Worm (Caenorhabditis elegans) whole organism, L4 larva: Measurements from ENCODE around the gene pbs-6.

Experiments used
- D1046.2 ChIP-seq: fragments of 200-800 bp; sonication (Bioruptor generic); IDR thresholded peaks from 2 replicates; pipeline ENCODE4 v1.3.6; 2022; ENCODE audit warnings: missing genetic modification characterization, missing compliant biosample characterization
- F10B5.3 ChIP-seq: sonication (generic microtip); optimal IDR thresholded peaks from 2 replicates; lab custom pipeline; 2016; ENCODE audit warnings: mild to moderate bottlenecking, missing genetic modification characterization, missing compliant biosample characterization
- R02D3.7 ChIP-seq: fragments of 150-350 bp; sonication (generic microtip); optimal IDR thresholded peaks from 3 replicates; lab custom pipeline; 2014; ENCODE audit warnings: missing biosample characterization, missing genetic modification characterization
- T20F7.1 ChIP-seq: fragments of 200-800 bp; sonication (Bioruptor generic); optimal IDR thresholded peaks from 2 replicates; lab custom pipeline; 2018; ENCODE audit warnings: mild to moderate bottlenecking, missing genetic modification characterization, missing compliant biosample characterization
- ZK337.2 ChIP-seq: fragments of 200-800 bp; sonication (Bioruptor generic); IDR thresholded peaks from 2 replicates; pipeline ENCODE4 v1.3.6; 2022; ENCODE audit warnings: missing genetic modification reagents, missing genetic modification characterization, missing compliant biosample characterization
- aly-2 ChIP-seq: sonication (generic microtip); optimal IDR thresholded peaks from 2 replicates; lab custom pipeline; 2018; ENCODE audit warnings: missing biosample characterization, missing genetic modification characterization
- ctbp-1 ChIP-seq: fragments of 200-800 bp; sonication (Bioruptor generic); IDR thresholded peaks from 2 replicates; pipeline ENCODE4 v1.3.6; 2022; ENCODE audit warnings: missing genetic modification reagents, missing genetic modification characterization, missing compliant biosample characterization
- daf-16 ChIP-seq, 3 experiments: sonication (generic microtip); optimal IDR thresholded peaks; 2 replicates each; lab custom pipeline; 2016 to 2017; ENCODE audit warnings: missing genetic modification characterization in 3 of 3, missing genetic modification reagents in 3 of 3, mild to moderate bottlenecking in 2 of 3, missing compliant biosample characterization in 2 of 3, missing biosample characterization in 1 of 3, moderate library complexity in 1 of 3
- daf-19 ChIP-seq: fragments of 200-800 bp; sonication (Bioruptor generic); conservative IDR thresholded peaks from 2 replicates; pipeline ENCODE4 v1.3.6; 2022; ENCODE audit warnings: missing genetic modification characterization, missing compliant biosample characterization
- duxl-1 ChIP-seq: sonication (generic microtip); optimal IDR thresholded peaks from 2 replicates; lab custom pipeline; 2016; ENCODE audit warnings: mild to moderate bottlenecking, missing genetic modification characterization, moderate library complexity, missing compliant biosample characterization; ENCODE audit not compliant: poor library complexity
- dve-1 ChIP-seq: sonication (generic microtip); optimal IDR thresholded peaks from 2 replicates; lab custom pipeline; 2017; ENCODE audit warnings: antibody characterized with exemption, mild to moderate bottlenecking, missing genetic modification characterization, missing compliant biosample characterization; ENCODE audit not compliant: insufficient read depth
- egl-43 ChIP-seq: fragments of 200-800 bp; sonication (Bioruptor generic); IDR thresholded peaks from 2 replicates; pipeline ENCODE4 v1.3.6; 2022; ENCODE audit warnings: missing genetic modification reagents, missing genetic modification characterization, missing compliant biosample characterization
- hlh-11 ChIP-seq: fragments of 200-800 bp; sonication (Bioruptor generic); optimal IDR thresholded peaks from 2 replicates; lab custom pipeline; 2018; ENCODE audit warnings: mild to moderate bottlenecking, missing genetic modification characterization, missing compliant biosample characterization
- hlh-30 ChIP-seq: sonication (generic microtip); optimal IDR thresholded peaks from 2 replicates; lab custom pipeline; 2017; ENCODE audit warnings: antibody characterized with exemption, mild to moderate bottlenecking, missing genetic modification characterization, missing compliant biosample characterization; ENCODE audit not compliant: insufficient read depth
- jun-1 ChIP-seq: fragments of 150-350 bp; optimal IDR thresholded peaks from 2 replicates; lab custom pipeline; 2014; ENCODE audit warnings: missing biosample characterization, missing genetic modification reagents, missing genetic modification characterization
- lim-7 ChIP-seq: fragments of 200-800 bp; sonication (Bioruptor generic); IDR thresholded peaks from 2 replicates; pipeline ENCODE4 v1.3.6; 2022; ENCODE audit warnings: missing genetic modification characterization, missing compliant biosample characterization
- lin-15B ChIP-seq: fragments of 150-350 bp; sonication (generic microtip); optimal IDR thresholded peaks from 3 replicates; lab custom pipeline; 2014; ENCODE audit warnings: missing biosample characterization, missing genetic modification characterization
- mdl-1 ChIP-seq, 2 experiments: fragments of 150-350 bp in 1 of 2; sonication (generic microtip) in 1 of 2; optimal IDR thresholded peaks; 2 replicates each; lab custom pipeline; 2014 to 2017; ENCODE audit warnings: missing biosample characterization in 2 of 2, missing genetic modification characterization in 2 of 2
- mep-1 ChIP-seq: fragments of 150-350 bp; sonication (generic microtip); optimal IDR thresholded peaks from 3 replicates; lab custom pipeline; 2014; ENCODE audit warnings: missing biosample characterization, missing genetic modification characterization
- mes-2 ChIP-seq: sonication (generic microtip); optimal IDR thresholded peaks from 2 replicates; lab custom pipeline; 2016; ENCODE audit warnings: missing genotype, mild to moderate bottlenecking, missing genetic modification characterization, missing compliant biosample characterization; ENCODE audit not compliant: poor library complexity, severe bottlenecking
- mxl-2 ChIP-seq: fragments of 200-800 bp; sonication (Bioruptor generic); conservative IDR thresholded peaks from 2 replicates; pipeline ENCODE4 v1.3.6; 2022; ENCODE audit warnings: missing genetic modification reagents, missing genetic modification characterization, missing compliant biosample characterization
- nhr-10 ChIP-seq: fragments of 150-350 bp; optimal IDR thresholded peaks from 2 replicates; lab custom pipeline; 2014; ENCODE audit warnings: missing biosample characterization, missing genetic modification characterization
- nhr-11 ChIP-seq: fragments of 150-350 bp; optimal IDR thresholded peaks from 2 replicates; lab custom pipeline; 2014; ENCODE audit warnings: missing biosample characterization, missing genetic modification characterization
- nhr-28 ChIP-seq: fragments of 150-350 bp; optimal IDR thresholded peaks from 2 replicates; lab custom pipeline; 2014; ENCODE audit warnings: missing biosample characterization, missing genetic modification characterization
- nhr-41 ChIP-seq: fragments of 200-800 bp; sonication (Bioruptor generic); IDR thresholded peaks from 2 replicates; pipeline ENCODE4 v1.3.6; 2022; ENCODE audit warnings: missing genetic modification reagents, missing genetic modification characterization, missing compliant biosample characterization
- nhr-48 ChIP-seq: sonication (generic microtip); optimal IDR thresholded peaks from 2 replicates; lab custom pipeline; 2016; ENCODE audit warnings: mild to moderate bottlenecking, missing genetic modification characterization, missing compliant biosample characterization
- nhr-6 ChIP-seq: fragments of 150-350 bp; optimal IDR thresholded peaks from 2 replicates; lab custom pipeline; 2014; ENCODE audit warnings: missing biosample characterization, missing genetic modification characterization
- pha-4 ChIP-seq, 2 experiments: fragments of 150-350 bp in 1 of 2; fragments of 200-800 bp in 1 of 2; sonication (Bioruptor generic) in 1 of 2; IDR thresholded peaks in 1 of 2; optimal IDR thresholded peaks in 1 of 2; 2 replicates each; pipeline versions ENCODE4 v1.3.6 to Lab custom; 2014 to 2022; ENCODE audit warnings: missing genetic modification characterization in 2 of 2, missing genetic modification reagents in 2 of 2, missing biosample characterization in 1 of 2, missing compliant biosample characterization in 1 of 2
- pqm-1 ChIP-seq: sonication (generic microtip); optimal IDR thresholded peaks from 2 replicates; lab custom pipeline; 2017; ENCODE audit warnings: missing biosample characterization, missing genetic modification characterization
- saeg-2 ChIP-seq: fragments of 200-800 bp; sonication (Bioruptor generic); IDR thresholded peaks from 2 replicates; pipeline ENCODE4 v1.3.6; 2022; ENCODE audit warnings: missing genetic modification reagents, missing genetic modification characterization, missing compliant biosample characterization
- skn-1 ChIP-seq: fragments of 150-350 bp; optimal IDR thresholded peaks from 2 replicates; lab custom pipeline; 2014; ENCODE audit warnings: missing biosample characterization, missing genetic modification characterization
- unc-130 ChIP-seq: sonication (generic microtip); optimal IDR thresholded peaks from 2 replicates; lab custom pipeline; 2016; ENCODE audit warnings: missing genetic modification reagents, missing genetic modification characterization, missing compliant biosample characterization
- unc-62 ChIP-seq, 3 experiments: fragments of 150-350 bp in 1 of 3; sonication (generic microtip); optimal IDR thresholded peaks in 2 of 3; peaks in 1 of 3; 1 replicate in 1 of 3; 2 replicates in 2 of 3; lab custom pipeline; 2014 to 2017; ENCODE audit warnings: missing biosample characterization in 3 of 3, missing genetic modification characterization in 3 of 3, missing genetic modification reagents in 3 of 3, missing genotype in 1 of 3
- zag-1 ChIP-seq: fragments of 150-350 bp; optimal IDR thresholded peaks from 2 replicates; lab custom pipeline; 2014; ENCODE audit warnings: missing biosample characterization, missing genetic modification characterization
- zfp-2 ChIP-seq: sonication (generic microtip); optimal IDR thresholded peaks from 2 replicates; lab custom pipeline; 2016; ENCODE audit warnings: mild to moderate bottlenecking, missing genetic modification characterization, missing compliant biosample characterization

Gene pbs-6

ce11 chrIII:8242809-8243208 is 1.1 kb downstream of the pbs-6 start, which contains the start of gene C02F5.12 (continued):
- TF ChIP-seq D1046.2 = no peak
- peak; percentile 9 for TF ChIP-seq nhr-48 (tag; lab: Kevin White, UChicago)
- no peak for TF ChIP-seq ctbp-1 (GFP tag; lab: Robert Waterston, UW)
- TF ChIP-seq F10B5.3 (tag; lab: Kevin White, UChicago) = no peak
- no peak for TF ChIP-seq lim-7
- TF ChIP-seq hlh-30 = peak; percentile 79
- peak; percentile 48 for TF ChIP-seq nhr-11 (tag; lab: Kevin White, UChicago)
- TF ChIP-seq daf-19 = no peak
- peak; percentile 53 for TF ChIP-seq mes-2 (tag; lab: Kevin White, UChicago)
- peak; percentile 51 for TF ChIP-seq dve-1
- TF ChIP-seq mep-1 = peak; percentile 63
- TF ChIP-seq nhr-28 = peak; percentile 99

ce11 chrIII:8240948-8241347 is 2.9 kb downstream of the pbs-6 start:
- TF ChIP-seq duxl-1 = no peak
- no peak for TF ChIP-seq unc-130 (GFP tag; lab: Kevin White, UChicago)
- TF ChIP-seq unc-62 (GFP tag; optimal IDR thresholded peaks at IDR 0.05 in 1 of 2; lab: Kevin White, UChicago) = peak in 1 of 2 experiments; percentile 95
- TF ChIP-seq unc-62 (tag; optimal IDR thresholded peaks at IDR 0.05; lab: Kevin White, UChicago) = no peak
- TF ChIP-seq skn-1 (tag; lab: Kevin White, UChicago) = no peak

ce11 chrIII:8240247-8240646 is 3.6 kb downstream of the pbs-6 start:
- TF ChIP-seq dve-1 (peak; percentile 1), egl-43 (GFP tag; lab: Robert Waterston, UW) (no peak), zfp-2 (tag; lab: Kevin White, UChicago) (no peak), hlh-11 (tag; lab: Kevin White, UChicago) (peak; percentile 11), ZK337.2 (GFP tag; lab: Robert Waterston, UW) (no peak), zag-1 (tag; lab: Kevin White, UChicago) (no peak), nhr-28 (peak; percentile 22), daf-16 (GFP tag; optimal IDR thresholded peaks at IDR 0.05; lab: Kevin White, UChicago) (no peak), daf-16 (tag; optimal IDR thresholded peaks at IDR 0.05; lab: Kevin White, UChicago) (peak; percentile 58), pqm-1 (tag; lab: Kevin White, UChicago) (peak; percentile 13), pha-4 (GFP tag; IDR thresholded peaks at IDR 0.05; lab: Robert Waterston, UW) (no peak), pha-4 (tag; optimal IDR thresholded peaks at IDR 0.05; lab: Kevin White, UChicago) (no peak)

ce11 chrIII:8239325-8239724 is 4.6 kb downstream of the pbs-6 start, which contains the start of gene tsp-1:
Gene tsp-1, minus strand, starts transcription at chrIII:8239423.
- no peak for TF ChIP-seq R02D3.7 (tag; lab: Kevin White, UChicago)
- peak; percentile 27 for TF ChIP-seq nhr-28
- no peak for TF ChIP-seq nhr-11 (tag; lab: Kevin White, UChicago)
- TF ChIP-seq mdl-1 (tag; optimal IDR thresholded peaks at IDR 0.05; lab: Kevin White, UChicago) = no peak
- no peak for TF ChIP-seq nhr-48 (tag; lab: Kevin White, UChicago)
- no peak for TF ChIP-seq saeg-2 (GFP tag; lab: Robert Waterston, UW)
- no peak for TF ChIP-seq lin-15B (tag; lab: Kevin White, UChicago)
- TF ChIP-seq daf-19 = no peak
- peak; percentile 55 for TF ChIP-seq pqm-1 (tag; lab: Kevin White, UChicago)
- TF ChIP-seq jun-1 (tag; lab: Kevin White, UChicago) = no peak
- no peak for TF ChIP-seq hlh-11 (tag; lab: Kevin White, UChicago)
- no peak for TF ChIP-seq nhr-10
- no peak for TF ChIP-seq mxl-2 (GFP tag; lab: Robert Waterston, UW)
- no peak for TF ChIP-seq daf-16 (GFP tag; optimal IDR thresholded peaks at IDR 0.05; lab: Kevin White, UChicago)
- peak; percentile 35 for TF ChIP-seq daf-16 (tag; optimal IDR thresholded peaks at IDR 0.05; lab: Kevin White, UChicago)
- TF ChIP-seq T20F7.1 = no peak
- TF ChIP-seq nhr-6 = no peak
- no peak for TF ChIP-seq nhr-41 (GFP tag; lab: Robert Waterston, UW)
- TF ChIP-seq aly-2 (tag; lab: Kevin White, UChicago) = no peak
